Fruit fly (Drosophila melanogaster): ENCODE data around the gene CG7632.

- TF ChIP-seq psq (optimal IDR thresholded peaks at IDR 0.05) (no peak), h (optimal IDR thresholded peaks at IDR 0.05) (no peak), Myc (optimal IDR thresholded peaks at IDR 0.05) (no peak), insv (optimal IDR thresholded peaks at IDR 0.05) (no peak), ttk (optimal IDR thresholded peaks at IDR 0.05) (no peak), Sin3A (optimal IDR thresholded peaks at IDR 0.05) (no peak)
Measured at dm6 chr3L:21282741-21283140, 21.8 kb upstream of the CG7632 start.
